Fruit fly (Drosophila melanogaster): ENCODE data around the gene CG1138.

- no peak for TF ChIP-seq psq (optimal IDR thresholded peaks at IDR 0.05)
- TF ChIP-seq ttk (optimal IDR thresholded peaks at IDR 0.05): no peak
Measured at dm6 chr3R:6568835-6569234, 29.0 kb downstream of the CG1138 start.
